Worm (Caenorhabditis elegans) whole organism, mixed stage, embryonic: ENCODE measurements around the gene T13C5.2.

Source experiments
- ces-1 ChIP-seq: fragments of 150-350 bp; optimal IDR thresholded peaks from 2 replicates; lab custom pipeline; 2014; ENCODE audit warnings: missing biosample characterization, missing genetic modification reagents, missing genetic modification characterization
- flh-1 ChIP-seq: fragments of 200-800 bp; sonication (Bioruptor generic); optimal IDR thresholded peaks from 2 replicates; lab custom pipeline; 2018; ENCODE audit warnings: mild to moderate bottlenecking, missing genetic modification characterization, moderate library complexity, missing compliant biosample characterization
- nhr-12 ChIP-seq: fragments of 150-350 bp; optimal IDR thresholded peaks from 2 replicates; lab custom pipeline; 2014; ENCODE audit warnings: missing biosample characterization, missing genetic modification characterization
- nhr-237 ChIP-seq: fragments of 150-350 bp; optimal IDR thresholded peaks from 2 replicates; lab custom pipeline; 2014; ENCODE audit warnings: missing biosample characterization, missing genetic modification characterization
- pha-4 ChIP-seq: fragments of 150-350 bp; optimal IDR thresholded peaks from 2 replicates; lab custom pipeline; 2018; ENCODE audit warnings: missing biosample characterization, missing genetic modification reagents, missing genetic modification characterization
- snpc-4 ChIP-seq: fragments of 150-350 bp; optimal IDR thresholded peaks from 2 replicates; lab custom pipeline; 2014; ENCODE audit warnings: missing biosample characterization, missing genetic modification characterization
- unc-62 ChIP-seq: fragments of 150-350 bp; optimal IDR thresholded peaks from 2 replicates; lab custom pipeline; 2014; ENCODE audit warnings: missing biosample characterization, missing genetic modification reagents, missing genetic modification characterization

DNA sequence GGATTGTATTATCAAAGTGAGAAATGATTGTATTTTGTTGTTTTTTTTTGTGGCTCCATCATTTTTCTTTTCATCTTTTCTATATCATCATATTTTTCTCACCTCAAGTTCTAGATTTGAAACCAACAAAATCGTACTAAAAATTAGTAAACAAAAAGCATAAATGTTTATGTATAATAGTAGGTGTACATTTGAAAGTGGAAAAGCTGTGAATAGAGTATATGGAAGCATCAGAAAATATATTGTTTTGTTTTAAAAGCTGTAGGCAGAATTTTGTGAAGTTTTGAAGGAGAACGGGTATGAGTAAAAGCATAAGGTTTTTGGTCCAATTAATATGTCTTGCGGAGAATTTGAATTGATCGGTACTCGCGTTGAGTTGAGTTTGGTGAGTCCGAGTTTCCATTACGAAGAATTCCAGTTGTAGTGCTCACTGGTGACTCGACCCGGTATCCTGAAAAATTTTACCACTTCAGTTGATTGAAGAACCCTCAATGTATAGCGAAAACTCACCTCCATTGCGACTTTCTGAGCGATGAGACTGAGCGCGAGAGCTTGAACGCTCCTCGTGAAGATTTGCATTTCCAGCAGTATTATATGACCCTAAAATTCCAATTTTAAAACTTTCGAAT is 48.3 kb downstream of the T13C5.2 start, which contains the start of gene C14F11.4:
- TF ChIP-seq flh-1 (GFP tag; lab: Kevin White, UChicago) (no peak), nhr-12 (tag; lab: Kevin White, UChicago) (no peak), ces-1 (GFP tag; lab: Kevin White, UChicago) (no peak), snpc-4 (tag; lab: Kevin White, UChicago) (no peak), unc-62 (GFP tag; lab: Kevin White, UChicago) (no peak), nhr-237 (no peak), pha-4 (tag; lab: Kevin White, UChicago) (no peak)
